Comparison of ENCODE assay signal across 1 fruit fly cellular context in the genomic region with DNA sequence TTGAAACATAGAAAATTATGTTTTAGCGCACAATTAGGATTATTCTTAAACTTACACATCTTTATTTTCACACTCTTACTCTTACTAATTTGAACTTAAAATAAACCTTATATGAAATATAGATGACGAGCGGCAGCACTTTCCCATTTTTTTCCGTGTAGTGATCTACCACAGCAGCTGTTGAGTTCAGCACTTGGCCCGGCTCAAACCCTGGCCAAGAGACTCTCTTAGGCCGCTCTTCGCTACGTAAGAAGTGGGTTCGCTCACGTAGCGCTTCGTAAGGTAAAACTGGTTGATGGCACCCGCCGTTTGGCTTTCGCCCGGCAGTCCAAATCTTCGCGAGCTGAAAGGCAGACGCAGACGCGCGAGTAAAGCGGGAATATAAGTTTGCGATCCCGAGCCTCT.
TF ChIP-seq lines count a peak whose summit lies in the region.

Gene Osi24, plus strand, starts transcription at position 324 of the 405 bp plus-strand sequence.

TF ChIP-seq in whole organism, embryonic, 481 proteins besides CTCF, POLR2A, EP300 and RAD21 (continued from another document and continues in another):
- TF ChIP-seq CG7372 (GFP tag; IDR thresholded peaks at IDR 0.05; lab: Robert Waterston, UW) (peak; percentile 37; the same call in 1 of the 2 replicates), ro (GFP tag; IDR thresholded peaks at IDR 0.05; lab: Robert Waterston, UW) (0 out of 2 replicates have a peak, but pooled peaks have one; percentile 14), Rx (GFP tag; IDR thresholded peaks at IDR 0.05; lab: Robert Waterston, UW) (peak; percentile 67), CG7928 (GFP tag; optimal IDR thresholded peaks at IDR 0.05; lab: Kevin White, UChicago) (no peak), HLHmδ (GFP tag; optimal IDR thresholded peaks at IDR 0.05; lab: Kevin White, UChicago) (no peak), CG13775 (GFP tag; optimal IDR thresholded peaks at IDR 0.05; lab: Kevin White, UChicago) (no peak), Hsf (GFP tag; optimal IDR thresholded peaks at IDR 0.05; lab: Kevin White, UChicago) (peak; percentile 57), tio (GFP tag; optimal IDR thresholded peaks at IDR 0.05; lab: Kevin White, UChicago) (peak; percentile 53), lab (GFP tag; optimal IDR thresholded peaks at IDR 0.05; lab: Kevin White, UChicago) (peak; percentile 52), CG3838 (GFP tag; optimal IDR thresholded peaks at IDR 0.05; lab: Kevin White, UChicago) (peak; percentile 7), E2f2 (GFP tag; IDR thresholded peaks at IDR 0.05; lab: Robert Waterston, UW) (no peak), CG11093 (GFP tag; IDR thresholded peaks at IDR 0.05; lab: Robert Waterston, UW) (0 out of 3 replicates have a peak, but pooled peaks have one; percentile 13), ems (GFP tag; optimal IDR thresholded peaks at IDR 0.05; lab: Kevin White, UChicago) (peak; percentile 52), row (GFP tag; IDR thresholded peaks at IDR 0.05; lab: Robert Waterston, UW) (peak; percentile 69; the same call in 2 of the 3 replicates), CG30403 (GFP tag; optimal IDR thresholded peaks at IDR 0.05; lab: Kevin White, UChicago) (peak; percentile 65), BEAF-32 (GFP tag; optimal IDR thresholded peaks at IDR 0.05; lab: Kevin White, UChicago) (no peak), ato (GFP tag; IDR thresholded peaks at IDR 0.05; lab: Robert Waterston, UW; ENCODE audit: partially characterized antibody) (no peak), zf30C (GFP tag; optimal IDR thresholded peaks at IDR 0.05; lab: Kevin White, UChicago) (peak; percentile 22), CG3995 (GFP tag; optimal IDR thresholded peaks at IDR 0.05; lab: Kevin White, UChicago) (peak; percentile 20), CG15696 (tag; optimal IDR thresholded peaks at IDR 0.05; lab: Kevin White, UChicago) (no peak), CG7556 (GFP tag; optimal IDR thresholded peaks at IDR 0.05; lab: Kevin White, UChicago) (peak; percentile 46), YL-1 (GFP tag; optimal IDR thresholded peaks at IDR 0.05; lab: Kevin White, UChicago) (no peak), CG12236 (GFP tag; optimal IDR thresholded peaks at IDR 0.05; lab: Kevin White, UChicago) (no peak), Max (GFP tag; optimal IDR thresholded peaks at IDR 0.05; lab: Kevin White, UChicago) (peak; percentile 15), her (GFP tag; optimal IDR thresholded peaks at IDR 0.05; lab: Kevin White, UChicago) (no peak), Rfx (GFP tag; IDR thresholded peaks at IDR 0.05; lab: Robert Waterston, UW) (peak; percentile 41; the same call in 1 of the 2 replicates), Vsx1 (GFP tag; optimal IDR thresholded peaks at IDR 0.05; lab: Kevin White, UChicago) (no peak), CG9797 (GFP tag; optimal IDR thresholded peaks at IDR 0.05; lab: Kevin White, UChicago) (no peak), CG7271 (tag; optimal IDR thresholded peaks at IDR 0.05; lab: Kevin White, UChicago) (no peak), CG6854 (GFP tag; optimal IDR thresholded peaks at IDR 0.05; lab: Kevin White, UChicago) (no peak), sug (tag; optimal IDR thresholded peaks at IDR 0.05; lab: Kevin White, UChicago) (no peak), tna (GFP tag; IDR thresholded peaks at IDR 0.05; lab: Robert Waterston, UW; ENCODE audit: partially characterized antibody) (no peak), CG30020 (tag; optimal IDR thresholded peaks at IDR 0.05; lab: Kevin White, UChicago) (no peak), sim (GFP tag; IDR thresholded peaks at IDR 0.05; lab: Robert Waterston, UW) (no peak), CG17829 (tag; optimal IDR thresholded peaks at IDR 0.05; lab: Kevin White, UChicago) (no peak), ind (GFP tag; optimal IDR thresholded peaks at IDR 0.05; lab: Kevin White, UChicago) (peak; percentile 36), ara (GFP tag; IDR thresholded peaks at IDR 0.05; lab: Robert Waterston, UW) (peak; percentile 67), Dref (GFP tag; IDR thresholded peaks at IDR 0.05; lab: Robert Waterston, UW) (no peak), Bgb (GFP tag; IDR thresholded peaks at IDR 0.05; lab: Robert Waterston, UW; ENCODE audit: partially characterized antibody) (no peak), zen (tag; optimal IDR thresholded peaks at IDR 0.05; lab: Kevin White, UChicago) (no peak), sc (optimal IDR thresholded peaks at IDR 0.05; lab: Kevin White, UChicago) (no peak), sc (GFP tag; optimal IDR thresholded peaks at IDR 0.05; lab: Kevin White, UChicago) (peak; percentile 8), twi (tag; optimal IDR thresholded peaks at IDR 0.05; lab: Kevin White, UChicago) (no peak), CG3726 (GFP tag; IDR thresholded peaks at IDR 0.05; lab: Robert Waterston, UW) (peak; percentile 64; the same call in 2 of the 3 replicates), CG4404 (GFP tag; IDR thresholded peaks at IDR 0.05; lab: Robert Waterston, UW) (peak; percentile 30; the same call in 1 of the 2 replicates), Oaz (GFP tag; IDR thresholded peaks at IDR 0.05; lab: Robert Waterston, UW) (peak; percentile 41; the same call in 1 of the 2 replicates), knrl (GFP tag; IDR thresholded peaks at IDR 0.05; lab: Robert Waterston, UW; ENCODE audit: partially characterized antibody) (no peak), Bteb2 (GFP tag; optimal IDR thresholded peaks at IDR 0.05; lab: Kevin White, UChicago) (no peak), slbo (GFP tag; IDR thresholded peaks at IDR 0.05; lab: Robert Waterston, UW) (peak; percentile 60), hkb (optimal IDR thresholded peaks at IDR 0.05; lab: Kevin White, UChicago) (no peak), hkb (GFP tag; IDR thresholded peaks at IDR 0.05; lab: Robert Waterston, UW) (peak; percentile 68), gfzf (GFP tag; optimal IDR thresholded peaks at IDR 0.05; lab: Kevin White, UChicago) (no peak), stc (GFP tag; IDR thresholded peaks at IDR 0.05; lab: Robert Waterston, UW) (peak; percentile 71), jumu (GFP tag; optimal IDR thresholded peaks at IDR 0.05; lab: Kevin White, UChicago) (peak; percentile 36), NFAT (GFP tag; IDR thresholded peaks at IDR 0.05; lab: Robert Waterston, UW) (no peak), CG34376 (GFP tag; optimal IDR thresholded peaks at IDR 0.05; lab: Kevin White, UChicago) (no peak), CG10462 (GFP tag; optimal IDR thresholded peaks at IDR 0.05; lab: Kevin White, UChicago) (peak; percentile 18), CG6765 (GFP tag; optimal IDR thresholded peaks at IDR 0.05; lab: Kevin White, UChicago) (no peak), CG18764 (GFP tag; optimal IDR thresholded peaks at IDR 0.05; lab: Kevin White, UChicago) (no peak), CG16863 (GFP tag; optimal IDR thresholded peaks at IDR 0.05; lab: Kevin White, UChicago) (peak; percentile 35), Spps (tag; optimal IDR thresholded peaks at IDR 0.05; lab: Kevin White, UChicago) (no peak), CG7745 (tag; optimal IDR thresholded peaks at IDR 0.05; lab: Kevin White, UChicago) (no peak), dm (GFP tag; optimal IDR thresholded peaks at IDR 0.05; lab: Kevin White, UChicago) (peak; percentile 1), E2f1 (GFP tag; IDR thresholded peaks at IDR 0.05; lab: Robert Waterston, UW) (peak; percentile 61; the same call in 1 of the 2 replicates), pita (GFP tag; optimal IDR thresholded peaks at IDR 0.05; lab: Kevin White, UChicago) (no peak), lbe (GFP tag; optimal IDR thresholded peaks at IDR 0.05; lab: Kevin White, UChicago) (no peak), CG7786 (GFP tag; optimal IDR thresholded peaks at IDR 0.05; lab: Kevin White, UChicago) (peak; percentile 17), CG6654 (GFP tag; optimal IDR thresholded peaks at IDR 0.05; lab: Kevin White, UChicago) (no peak), Xrp1 (GFP tag; IDR thresholded peaks at IDR 0.05; lab: Robert Waterston, UW) (peak; percentile 74), wor (GFP tag; IDR thresholded peaks at IDR 0.05; lab: Robert Waterston, UW) (peak; percentile 48), CG9817 (tag; optimal IDR thresholded peaks at IDR 0.05; lab: Kevin White, UChicago) (peak; percentile 9), danr (GFP tag; IDR thresholded peaks at IDR 0.05; lab: Robert Waterston, UW) (peak; percentile 50), CG7987 (GFP tag; optimal IDR thresholded peaks at IDR 0.05; lab: Kevin White, UChicago) (no peak), ken (GFP tag; IDR thresholded peaks at IDR 0.05; lab: Robert Waterston, UW) (peak; percentile 73), unc-4 (GFP tag; IDR thresholded peaks at IDR 0.05; lab: Robert Waterston, UW; ENCODE audit: partially characterized antibody) (no peak), Jarid2 (GFP tag; optimal IDR thresholded peaks at IDR 0.05; lab: Kevin White, UChicago) (peak; percentile 63), HHEX (GFP tag; optimal IDR thresholded peaks at IDR 0.05; lab: Kevin White, UChicago) (no peak), HmgZ (tag; optimal IDR thresholded peaks at IDR 0.05; lab: Kevin White, UChicago) (no peak), Dip2 (GFP tag; IDR thresholded peaks at IDR 0.05; lab: Robert Waterston, UW) (no peak), disco-r (GFP tag; optimal IDR thresholded peaks at IDR 0.05; lab: Kevin White, UChicago) (no peak), run (tag; optimal IDR thresholded peaks at IDR 0.05; lab: Kevin White, UChicago) (peak; percentile 14), fd96Cb (tag; optimal IDR thresholded peaks at IDR 0.05; lab: Kevin White, UChicago) (peak; percentile 54), Nf-YB (GFP tag; optimal IDR thresholded peaks at IDR 0.05; lab: Kevin White, UChicago) (no peak), Fer2 (tag; optimal IDR thresholded peaks at IDR 0.05; lab: Kevin White, UChicago) (no peak), CG8924 (tag; optimal IDR thresholded peaks at IDR 0.05; lab: Kevin White, UChicago) (no peak), lmd (GFP tag; IDR thresholded peaks at IDR 0.05; lab: Robert Waterston, UW) (peak; percentile 52), pros (GFP tag; optimal IDR thresholded peaks at IDR 0.05; lab: Kevin White, UChicago) (no peak), bsh (GFP tag; optimal IDR thresholded peaks at IDR 0.05; lab: Kevin White, UChicago) (peak; percentile 62 to 63), Lhr (GFP tag; optimal IDR thresholded peaks at IDR 0.05; lab: Kevin White, UChicago) (no peak), CG11456 (GFP tag; IDR thresholded peaks at IDR 0.05; lab: Robert Waterston, UW) (peak; percentile 54; the same call in 1 of the 3 replicates), bowl (GFP tag; IDR thresholded peaks at IDR 0.05; lab: Robert Waterston, UW) (no peak), chn (GFP tag; optimal IDR thresholded peaks at IDR 0.05; lab: Kevin White, UChicago) (peak; percentile 35), gsb (GFP tag; IDR thresholded peaks at IDR 0.05; lab: Robert Waterston, UW) (no peak; the same call in 1 of the 2 replicates), mirr (GFP tag; optimal IDR thresholded peaks at IDR 0.05; lab: Kevin White, UChicago) (no peak), CG5180 (GFP tag; optimal IDR thresholded peaks at IDR 0.05; lab: Kevin White, UChicago) (peak; percentile 24), Sin3A (optimal IDR thresholded peaks at IDR 0.05; lab: Kevin White, UChicago) (no peak), CG4328 (GFP tag; optimal IDR thresholded peaks at IDR 0.05; lab: Kevin White, UChicago) (no peak), br (optimal IDR thresholded peaks at IDR 0.05; lab: Kevin White, UChicago) (no peak), dmrt99B (tag; optimal IDR thresholded peaks at IDR 0.05; lab: Kevin White, UChicago) (peak; percentile 74), oc (tag; optimal IDR thresholded peaks at IDR 0.05; lab: Kevin White, UChicago) (peak; percentile 55), lilli (GFP tag; optimal IDR thresholded peaks at IDR 0.05; lab: Kevin White, UChicago) (peak; percentile 48), CG1832 (GFP tag; optimal IDR thresholded peaks at IDR 0.05; lab: Kevin White, UChicago) (no peak), org-1 (GFP tag; optimal IDR thresholded peaks at IDR 0.05; lab: Kevin White, UChicago) (peak; percentile 27), bigmax (GFP tag; optimal IDR thresholded peaks at IDR 0.05; lab: Kevin White, UChicago) (no peak), MESR4 (GFP tag; optimal IDR thresholded peaks at IDR 0.05; lab: Kevin White, UChicago) (no peak), GATAe (GFP tag; conservative IDR thresholded peaks at IDR 0.05; lab: Robert Waterston, UW) (no peak), CG13123 (GFP tag; optimal IDR thresholded peaks at IDR 0.05; lab: Kevin White, UChicago) (no peak), Fer1 (GFP tag; optimal IDR thresholded peaks at IDR 0.05; lab: Kevin White, UChicago) (no peak), Hr51 (GFP tag; optimal IDR thresholded peaks at IDR 0.05; lab: Kevin White, UChicago) (peak in 1 of 2 experiments; percentile 73), CG32532 (GFP tag; IDR thresholded peaks at IDR 0.05; lab: Robert Waterston, UW) (peak; percentile 42; the same call in 1 of the 2 replicates), cwo (GFP tag; optimal IDR thresholded peaks at IDR 0.05; lab: Kevin White, UChicago) (peak; percentile 13), B-H1 (GFP tag; IDR thresholded peaks at IDR 0.05; lab: Robert Waterston, UW) (peak; percentile 63; the same call in 2 of the 3 replicates), HmgD (GFP tag; optimal IDR thresholded peaks at IDR 0.05; lab: Kevin White, UChicago) (no peak), Hmr (GFP tag; optimal IDR thresholded peaks at IDR 0.05; lab: Kevin White, UChicago) (peak; percentile 33), Eip74EF (GFP tag; optimal IDR thresholded peaks at IDR 0.05; lab: Kevin White, UChicago) (peak in 1 of 2 experiments; percentile 25), emc (GFP tag; optimal IDR thresholded peaks at IDR 0.05; lab: Kevin White, UChicago) (no peak), CG2202 (tag; optimal IDR thresholded peaks at IDR 0.05; lab: Kevin White, UChicago) (no peak), stwl (tag; optimal IDR thresholded peaks at IDR 0.05; lab: Kevin White, UChicago) (no peak), CG16779 (GFP tag; IDR thresholded peaks at IDR 0.05; lab: Robert Waterston, UW) (no peak), cad (GFP tag; optimal IDR thresholded peaks at IDR 0.05; lab: Kevin White, UChicago) (no peak), CG11085 (GFP tag; IDR thresholded peaks at IDR 0.05; lab: Robert Waterston, UW) (no peak), caup (GFP tag; optimal IDR thresholded peaks at IDR 0.05; lab: Kevin White, UChicago; ENCODE audit: severe bottlenecking) (no peak), mld (GFP tag; IDR thresholded peaks at IDR 0.05; lab: Robert Waterston, UW; ENCODE audit: partially characterized antibody) (no peak), ewg (GFP tag; optimal IDR thresholded peaks at IDR 0.05; lab: Kevin White, UChicago) (peak; percentile 52), CG8290 (GFP tag; optimal IDR thresholded peaks at IDR 0.05; lab: Kevin White, UChicago) (no peak), CG8290 (tag; optimal IDR thresholded peaks at IDR 0.05; lab: Kevin White, UChicago) (peak in 1 of 2 experiments; percentile 32), CG3281 (GFP tag; optimal IDR thresholded peaks at IDR 0.05; lab: Kevin White, UChicago) (peak; percentile 13), CG32767 (GFP tag; IDR thresholded peaks at IDR 0.05; lab: Robert Waterston, UW) (peak; percentile 59; the same call in 1 of the 2 replicates)
